Worm (Caenorhabditis elegans) whole organism, L2 larva: ENCODE data around the gene gst-33.

Experiments used
- F13H6.1 ChIP-seq: sonication (generic microtip); optimal IDR thresholded peaks from 2 replicates; lab custom pipeline; 2016; ENCODE audit warnings: missing genetic modification characterization, missing compliant biosample characterization
- Y55F3AM.14 ChIP-seq: fragments of 200-800 bp; sonication (Bioruptor generic); optimal IDR thresholded peaks from 2 replicates; lab custom pipeline; 2018; ENCODE audit warnings: mild to moderate bottlenecking, missing genetic modification characterization, missing compliant biosample characterization
- aly-2 ChIP-seq: fragments of 150-350 bp; optimal IDR thresholded peaks from 2 replicates; lab custom pipeline; 2014; ENCODE audit warnings: missing biosample characterization, missing genetic modification characterization
- ama-1 ChIP-seq: fragments of 150-350 bp; optimal IDR thresholded peaks from 2 replicates; lab custom pipeline; 2018; ENCODE audit warnings: inconsistent platforms
- blmp-1 ChIP-seq: sonication (generic microtip); optimal IDR thresholded peaks from 2 replicates; lab custom pipeline; 2017; ENCODE audit warnings: missing genetic modification characterization, mild to moderate bottlenecking, missing compliant biosample characterization, antibody characterized with exemption, moderate library complexity; ENCODE audit not compliant: insufficient read depth
- ceh-82 ChIP-seq: fragments of 150-350 bp; optimal IDR thresholded peaks from 2 replicates; lab custom pipeline; 2014; ENCODE audit warnings: missing biosample characterization, missing genetic modification characterization
- crh-2 ChIP-seq: sonication (generic microtip); optimal IDR thresholded peaks from 2 replicates; lab custom pipeline; 2017; ENCODE audit warnings: missing biosample characterization, missing genetic modification characterization
- egl-27 ChIP-seq: sonication (generic microtip); optimal IDR thresholded peaks from 3 replicates; lab custom pipeline; 2017; ENCODE audit warnings: missing biosample characterization, missing genetic modification reagents, missing genetic modification characterization
- elt-3 ChIP-seq: sonication (generic microtip); optimal IDR thresholded peaks from 2 replicates; lab custom pipeline; 2017; ENCODE audit warnings: missing biosample characterization, missing genetic modification characterization
- fos-1 ChIP-seq: fragments of 150-350 bp; optimal IDR thresholded peaks from 2 replicates; lab custom pipeline; 2014; ENCODE audit warnings: missing biosample characterization, missing genetic modification characterization
- gmeb-1 ChIP-seq: fragments of 150-350 bp; optimal IDR thresholded peaks from 2 replicates; lab custom pipeline; 2014; ENCODE audit warnings: missing biosample characterization, missing genetic modification characterization
- lin-11 ChIP-seq: fragments of 150-350 bp; sonication (generic microtip); optimal IDR thresholded peaks from 2 replicates; lab custom pipeline; 2014; ENCODE audit warnings: missing biosample characterization, missing genetic modification characterization, inconsistent platforms, mixed read lengths
- lin-39 ChIP-seq: fragments of 150-350 bp; optimal IDR thresholded peaks from 2 replicates; lab custom pipeline; 2014; ENCODE audit warnings: missing biosample characterization, missing genetic modification reagents, missing genetic modification characterization
- mbf-1 ChIP-seq: sonication (generic microtip); optimal IDR thresholded peaks from 2 replicates; lab custom pipeline; 2017; ENCODE audit warnings: missing biosample characterization, missing genetic modification characterization
- mdl-1 ChIP-seq, 2 experiments: fragments of 150-350 bp in 1 of 2; sonication (generic microtip) in 1 of 2; optimal IDR thresholded peaks; 2 replicates each; lab custom pipeline; 2017; ENCODE audit warnings: missing biosample characterization in 2 of 2, missing genetic modification characterization in 2 of 2
- nhr-10 ChIP-seq: sonication (generic microtip); optimal IDR thresholded peaks from 2 replicates; lab custom pipeline; 2017; ENCODE audit warnings: missing biosample characterization, missing genetic modification characterization
- nhr-129 ChIP-seq: fragments of 150-350 bp; optimal IDR thresholded peaks from 2 replicates; lab custom pipeline; 2014; ENCODE audit warnings: missing biosample characterization, missing genetic modification characterization
- nhr-23 ChIP-seq: fragments of 150-350 bp; optimal IDR thresholded peaks from 2 replicates; lab custom pipeline; 2014; ENCODE audit warnings: missing biosample characterization, missing genetic modification reagents, missing genetic modification characterization
- nhr-237 ChIP-seq: fragments of 150-350 bp; optimal IDR thresholded peaks from 2 replicates; lab custom pipeline; 2014; ENCODE audit warnings: missing biosample characterization, missing genetic modification characterization
- nhr-25 ChIP-seq: fragments of 150-350 bp; sonication (generic microtip); optimal IDR thresholded peaks from 3 replicates; lab custom pipeline; 2014; ENCODE audit warnings: missing biosample characterization, missing genetic modification characterization
- nhr-6 ChIP-seq: fragments of 150-350 bp; optimal IDR thresholded peaks from 2 replicates; lab custom pipeline; 2014; ENCODE audit warnings: missing biosample characterization, missing genetic modification characterization
- nhr-77 ChIP-seq: fragments of 150-350 bp; optimal IDR thresholded peaks from 2 replicates; lab custom pipeline; 2014; ENCODE audit warnings: missing biosample characterization, missing genetic modification characterization
- sem-4 ChIP-seq: fragments of 150-350 bp; optimal IDR thresholded peaks from 2 replicates; lab custom pipeline; 2014; ENCODE audit warnings: missing biosample characterization, missing genetic modification reagents, missing genetic modification characterization
- skn-1 ChIP-seq: sonication (generic microtip); optimal IDR thresholded peaks from 2 replicates; lab custom pipeline; 2017; ENCODE audit warnings: missing biosample characterization, missing genetic modification characterization
- sma-3 ChIP-seq: sonication (generic microtip); optimal IDR thresholded peaks from 2 replicates; lab custom pipeline; 2016; ENCODE audit warnings: missing genetic modification reagents, missing genetic modification characterization, missing compliant biosample characterization
- sma-9 ChIP-seq, 2 experiments: fragments of 150-350 bp in 1 of 2; sonication (generic microtip) in 1 of 2; optimal IDR thresholded peaks; 2 replicates each; lab custom pipeline; 2014 to 2016; ENCODE audit warnings: missing genetic modification characterization in 2 of 2, mild to moderate bottlenecking in 1 of 2, missing biosample characterization in 1 of 2, missing compliant biosample characterization in 1 of 2, missing genetic modification reagents in 1 of 2, moderate library complexity in 1 of 2
- snpc-4 ChIP-seq: fragments of 150-350 bp; optimal IDR thresholded peaks from 2 replicates; lab custom pipeline; 2014; ENCODE audit warnings: missing biosample characterization, missing genetic modification characterization
- unc-55 ChIP-seq: fragments of 150-350 bp; sonication (generic microtip); optimal IDR thresholded peaks from 3 replicates; lab custom pipeline; 2014; ENCODE audit warnings: missing biosample characterization, missing genetic modification reagents, missing genetic modification characterization
- unc-62 ChIP-seq: fragments of 150-350 bp; optimal IDR thresholded peaks from 2 replicates; lab custom pipeline; 2014; ENCODE audit warnings: missing biosample characterization, missing genetic modification reagents, missing genetic modification characterization
- ztf-4 ChIP-seq: fragments of 150-350 bp; optimal IDR thresholded peaks from 2 replicates; lab custom pipeline; 2014; ENCODE audit warnings: missing biosample characterization, missing genetic modification characterization

gst-33 gene

DNA sequence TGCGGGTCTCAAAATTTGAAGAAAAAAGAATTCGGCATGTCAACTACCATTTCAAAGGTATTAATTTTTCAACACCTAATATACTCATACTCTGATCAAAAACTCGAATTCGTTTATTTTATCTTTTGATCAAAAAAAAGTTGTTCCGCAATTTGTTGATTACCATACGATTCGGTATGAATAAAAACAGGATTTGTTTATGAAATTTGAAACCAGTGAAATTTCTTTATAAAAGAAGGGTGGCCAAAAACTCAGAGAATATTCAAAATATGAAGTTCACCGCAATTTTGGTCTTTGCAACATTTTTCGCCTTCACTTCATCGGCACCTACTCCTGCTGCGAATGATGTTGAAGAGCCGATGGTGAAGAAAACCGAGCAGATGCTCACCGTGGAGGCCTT lies 33.7 kb upstream of the gst-33 start, which contains the start of the genes C07G3.8 and C07G3.10:
C07G3.8 (minus strand) TSS at position 101 of the 400 bp plus-strand sequence.
C07G3.10 (plus strand) TSS at position 270 of the 400 bp plus-strand sequence.
- TF ChIP-seq blmp-1: no peak
- TF ChIP-seq Y55F3AM.14 (GFP tag; lab: Kevin White, UChicago): no peak
- no peak for TF ChIP-seq sem-4
- no peak for TF ChIP-seq unc-55 (GFP tag; lab: Kevin White, UChicago)
- TF ChIP-seq ama-1 (lab: Kevin White, UChicago): no peak
- TF ChIP-seq nhr-129 (tag; lab: Kevin White, UChicago): no peak
- no peak for TF ChIP-seq skn-1
- no peak for TF ChIP-seq ceh-82 (tag; lab: Kevin White, UChicago)
- TF ChIP-seq crh-2 (tag; lab: Kevin White, UChicago): no peak
- TF ChIP-seq elt-3 (tag; lab: Kevin White, UChicago): no peak
- no peak for TF ChIP-seq ztf-4 (tag; lab: Kevin White, UChicago)

DNA sequence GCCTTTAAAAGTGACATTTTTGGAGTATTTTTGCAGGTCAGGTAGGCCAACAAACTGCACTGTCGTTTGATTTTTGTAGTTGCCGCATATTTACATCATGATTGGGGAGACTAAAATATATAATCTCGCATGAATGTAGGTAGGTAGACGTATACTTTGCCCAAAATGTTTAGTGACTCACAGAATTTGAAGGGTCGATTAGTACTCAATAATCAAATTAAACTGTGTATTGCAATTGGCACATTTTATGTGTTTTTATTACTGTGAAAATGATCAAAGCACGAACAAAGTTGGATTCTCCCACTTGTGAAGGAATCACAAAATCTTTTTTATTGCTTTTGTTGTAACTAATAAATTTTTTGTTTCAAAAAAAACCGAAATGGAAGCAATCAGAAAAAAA lies 28.5 kb upstream of the gst-33 start, which contains the start of gene C07G3.15:
C07G3.15 (minus strand) TSS at position 101 of the 400 bp plus-strand sequence.
- TF ChIP-seq ztf-4 (tag; lab: Kevin White, UChicago): no peak
- no peak for TF ChIP-seq nhr-10 (tag; lab: Kevin White, UChicago)
- no peak for TF ChIP-seq crh-2 (tag; lab: Kevin White, UChicago)
- TF ChIP-seq nhr-23 (tag; lab: Kevin White, UChicago): no peak
- no peak for TF ChIP-seq mbf-1 (tag; lab: Kevin White, UChicago)
- TF ChIP-seq ama-1 (lab: Kevin White, UChicago): no peak
- no peak for TF ChIP-seq unc-55 (GFP tag; lab: Kevin White, UChicago)
- no peak for TF ChIP-seq Y55F3AM.14 (GFP tag; lab: Kevin White, UChicago)
- no peak for TF ChIP-seq unc-62 (GFP tag; lab: Kevin White, UChicago)
- no peak for TF ChIP-seq egl-27 (tag; lab: Kevin White, UChicago)

DNA sequence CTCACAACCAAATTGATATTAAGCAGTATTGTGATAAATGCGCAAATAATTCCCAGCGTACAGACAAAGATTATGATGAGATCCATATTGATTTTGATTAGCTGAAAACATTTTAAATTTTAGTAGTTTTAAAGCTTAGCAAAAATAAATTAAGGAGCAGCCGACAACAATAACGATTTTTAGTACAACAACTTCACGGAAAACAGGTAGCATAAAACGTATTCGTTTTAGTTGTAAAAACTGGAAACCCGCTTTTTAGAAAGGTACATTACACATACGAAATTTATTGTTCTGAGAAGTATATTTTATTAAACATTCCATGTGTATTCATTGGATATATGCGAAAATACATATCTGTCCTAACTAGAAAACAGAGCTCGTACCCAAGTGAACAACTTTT lies 22.1 kb upstream of the gst-33 start, which contains the start of gene srbc-36:
srbc-36 (minus strand) TSS at position 101 of the 400 bp plus-strand sequence.
- TF ChIP-seq unc-55 (GFP tag; lab: Kevin White, UChicago) (no peak), nhr-77 (no peak), mdl-1 (tag; optimal IDR thresholded peaks at IDR 0.05; lab: Kevin White, UChicago) (no peak), sma-3 (no peak), nhr-6 (tag; lab: Kevin White, UChicago) (no peak), blmp-1 (no peak), mbf-1 (tag; lab: Kevin White, UChicago) (no peak), snpc-4 (tag; lab: Kevin White, UChicago) (no peak)

DNA sequence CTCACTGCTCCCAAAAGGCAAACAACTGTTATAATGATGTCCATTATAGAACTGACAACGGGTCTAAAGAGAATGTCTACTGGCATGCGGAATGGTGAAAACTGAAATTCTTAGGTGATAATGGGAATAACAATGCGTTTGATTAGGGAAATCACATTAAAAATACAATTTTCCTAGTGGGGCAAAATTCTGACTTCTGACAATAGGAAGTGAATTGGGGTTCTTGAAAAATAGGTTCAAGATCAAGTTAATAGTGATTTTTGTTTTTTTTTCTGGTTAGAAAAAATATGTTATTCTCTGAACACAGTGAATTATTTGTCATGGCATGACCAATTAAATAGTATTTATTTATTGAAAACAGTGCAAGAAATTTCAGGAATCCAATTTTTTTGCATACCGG lies 18.5 kb upstream of the gst-33 start, which contains the start of gene srbc-32:
srbc-32 (minus strand) TSS at position 101 of the 400 bp plus-strand sequence.
- TF ChIP-seq nhr-10 (tag; lab: Kevin White, UChicago): no peak
- TF ChIP-seq, all 48 proteins: peak for 0

DNA sequence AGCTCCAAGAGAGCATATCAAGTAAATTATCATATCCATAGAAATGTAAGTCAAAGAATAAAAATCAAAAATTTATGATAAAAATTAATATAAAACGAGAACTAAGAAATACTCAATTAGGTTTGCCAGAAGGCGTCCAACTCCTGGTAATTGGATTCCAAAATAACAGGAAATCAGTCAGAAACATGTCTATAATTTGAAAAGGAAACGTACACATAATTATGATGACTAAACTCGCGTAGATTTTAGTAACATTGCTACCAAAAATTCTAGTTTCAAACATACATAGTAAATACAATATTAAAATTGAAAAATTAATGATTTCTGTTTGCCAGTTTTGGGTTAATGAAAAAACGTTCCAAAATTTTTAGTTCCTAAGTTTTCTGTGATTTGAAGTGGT lies 16.3 kb upstream of the gst-33 start, which contains the start of gene srbc-33:
srbc-33 (minus strand) TSS at position 101 of the 400 bp plus-strand sequence.
- TF ChIP-seq lin-11 (tag; lab: Kevin White, UChicago) (no peak), unc-55 (GFP tag; lab: Kevin White, UChicago) (no peak)

DNA sequence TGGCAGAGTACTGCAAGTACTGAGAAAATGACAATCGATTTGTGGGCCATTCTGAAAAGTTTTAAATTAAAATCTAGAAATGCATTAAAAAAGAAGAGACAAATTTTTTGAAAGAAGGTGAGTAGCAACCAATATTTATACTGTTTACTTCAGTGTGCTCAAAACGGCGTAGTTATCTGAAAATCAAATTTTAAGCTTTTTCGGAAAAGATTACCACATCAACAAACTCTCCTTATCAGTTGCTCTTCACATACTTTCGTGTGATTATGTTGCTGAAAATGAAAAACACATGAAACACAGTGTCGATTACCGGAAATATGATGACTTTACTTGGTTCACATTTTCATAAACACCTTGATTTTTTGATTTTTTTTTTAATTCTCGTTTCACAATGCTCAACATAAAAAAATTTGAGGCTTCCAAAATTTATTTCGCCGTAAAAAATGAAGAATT lies 14.2 kb upstream of the gst-33 start, which contains the start of gene lys-7:
lys-7 (minus strand) TSS at position 51 of the 453 bp plus-strand sequence.
- no peak for TF ChIP-seq nhr-77
- TF ChIP-seq sma-9 (GFP tag; optimal IDR thresholded peaks at IDR 0.05; lab: Kevin White, UChicago): peak; percentile 12
- no peak for TF ChIP-seq sma-9 (tag; optimal IDR thresholded peaks at IDR 0.05; lab: Kevin White, UChicago)

- no peak for TF ChIP-seq unc-55 (GFP tag; lab: Kevin White, UChicago)
- TF ChIP-seq nhr-6 (tag; lab: Kevin White, UChicago): no peak
- no peak for TF ChIP-seq nhr-237 (tag; lab: Kevin White, UChicago)
- no peak for TF ChIP-seq F13H6.1 (tag; lab: Kevin White, UChicago)
- no peak for TF ChIP-seq fos-1 (tag; lab: Kevin White, UChicago)
- no peak for TF ChIP-seq skn-1
- TF ChIP-seq aly-2 (tag; lab: Kevin White, UChicago): no peak
- TF ChIP-seq crh-2 (tag; lab: Kevin White, UChicago): no peak
- no peak for TF ChIP-seq blmp-1
- TF ChIP-seq nhr-23 (tag; lab: Kevin White, UChicago): no peak
- TF ChIP-seq nhr-25 (tag; lab: Kevin White, UChicago): no peak
- no peak for TF ChIP-seq gmeb-1 (tag; lab: Kevin White, UChicago)
- TF ChIP-seq lin-39 (tag; lab: Kevin White, UChicago): no peak
- TF ChIP-seq, all 48 proteins: peak for 0
Measured at ce11 chrV:3480346-3480745, 12.0 kb upstream of the gst-33 start, which contains the start of gene srbc-30. Gene srbc-30, minus strand, starts transcription at chrV:3480446.
